Worm (Caenorhabditis elegans): ENCODE data around the gene pqn-25.

DNA sequence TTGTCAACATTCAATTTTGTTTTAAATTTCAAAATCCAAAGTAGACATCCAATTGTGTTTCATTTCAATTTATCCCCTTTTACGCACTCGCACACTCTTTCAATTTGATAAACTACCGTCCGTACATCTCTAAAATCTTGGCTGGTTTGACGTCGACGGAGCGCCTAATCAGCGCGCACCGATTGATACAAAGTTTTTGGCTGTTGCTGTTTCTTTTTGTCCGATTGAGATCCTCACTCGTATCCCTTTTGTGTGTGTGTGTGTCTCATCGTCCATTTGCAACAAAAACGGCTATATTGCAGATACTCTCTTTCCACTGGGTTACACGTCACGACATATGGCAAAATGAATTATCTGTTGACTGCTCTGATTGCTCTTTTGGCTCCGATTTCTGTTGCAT, 38.2 kb downstream of the pqn-25 start, which contains the start of gene lon-1:
- no peak for TF ChIP-seq ztf-29 (GFP tag; IDR thresholded peaks at IDR 0.05)
- no peak for TF ChIP-seq T22C8.4 (GFP tag; IDR thresholded peaks at IDR 0.05)
- no peak for TF ChIP-seq klf-2 (GFP tag; conservative IDR thresholded peaks at IDR 0.05)
